Worm (Caenorhabditis elegans) whole organism, young adult: ENCODE measurements around the gene folr-1.

Experiments used
- F57A8.1 ChIP-seq: fragments of 200-800 bp; sonication (Bioruptor generic); optimal IDR thresholded peaks from 2 replicates; lab custom pipeline; 2018; ENCODE audit warnings: mild to moderate bottlenecking, missing genetic modification characterization, moderate library complexity, missing compliant biosample characterization
- T07F8.4 ChIP-seq: sonication (generic microtip); optimal IDR thresholded peaks from 2 replicates; lab custom pipeline; 2016; ENCODE audit warnings: mild to moderate bottlenecking, missing genetic modification characterization, moderate library complexity, missing compliant biosample characterization
- akir-1 ChIP-seq: fragments of 200-800 bp; sonication (Bioruptor generic); optimal IDR thresholded peaks from 2 replicates; lab custom pipeline; 2018; ENCODE audit warnings: mild to moderate bottlenecking, missing genetic modification characterization, moderate library complexity, missing compliant biosample characterization
- ceh-40 ChIP-seq: fragments of 200-800 bp; sonication (Bioruptor generic); IDR thresholded peaks from 2 replicates; pipeline ENCODE4 v1.3.6; 2022; ENCODE audit warnings: missing genetic modification characterization, missing compliant biosample characterization
- ceh-91 ChIP-seq: fragments of 200-800 bp; sonication (Bioruptor generic); IDR thresholded peaks from 2 replicates; pipeline ENCODE4 v1.3.6; 2022; ENCODE audit warnings: missing genetic modification reagents, missing genetic modification characterization, missing compliant biosample characterization
- efl-1 ChIP-seq: fragments of 150-350 bp; optimal IDR thresholded peaks from 2 replicates; lab custom pipeline; 2014; ENCODE audit warnings: missing biosample characterization, missing genetic modification reagents, missing genetic modification characterization
- hlh-26 ChIP-seq: fragments of 200-800 bp; sonication (Bioruptor generic); conservative IDR thresholded peaks from 2 replicates; pipeline ENCODE4 v1.3.6; 2022; ENCODE audit warnings: missing genetic modification reagents, missing genetic modification characterization, missing compliant biosample characterization
- lin-26 ChIP-seq: fragments of 200-800 bp; sonication (Bioruptor generic); IDR thresholded peaks from 2 replicates; pipeline ENCODE4 v1.3.6; 2022; ENCODE audit warnings: missing genetic modification reagents, missing genetic modification characterization, missing compliant biosample characterization
- mel-28 ChIP-seq: sonication (generic microtip); optimal IDR thresholded peaks from 2 replicates; lab custom pipeline; 2016; ENCODE audit warnings: borderline replicate concordance, mild to moderate bottlenecking, missing genetic modification characterization, missing compliant biosample characterization
- nfya-1 ChIP-seq: sonication (generic microtip); optimal IDR thresholded peaks from 2 replicates; lab custom pipeline; 2017; ENCODE audit warnings: antibody characterized with exemption, missing compliant biosample characterization, missing genetic modification characterization, borderline replicate concordance; ENCODE audit not compliant: insufficient read depth
- zim-3 ChIP-seq: sonication (generic microtip); optimal IDR thresholded peaks from 2 replicates; lab custom pipeline; 2017; ENCODE audit warnings: mild to moderate bottlenecking, missing genetic modification characterization, moderate library complexity, missing compliant biosample characterization

ce11 chrX:9962535-9962934 lies 43.4 kb downstream of the folr-1 start:
- TF ChIP-seq mel-28 (no peak), efl-1 (GFP tag; lab: Kevin White, UChicago) (no peak), F57A8.1 (no peak), ceh-91 (GFP tag; lab: Robert Waterston, UW) (no peak), zim-3 (tag; lab: Kevin White, UChicago) (no peak), nfya-1 (tag; lab: Kevin White, UChicago) (no peak), ceh-40 (no peak), hlh-26 (GFP tag; lab: Robert Waterston, UW) (no peak), lin-26 (no peak), akir-1 (GFP tag; lab: Kevin White, UChicago) (no peak), T07F8.4 (tag; lab: Kevin White, UChicago) (no peak)
